Fruit fly (Drosophila melanogaster) whole organism, prepupa: ENCODE measurements around the gene Mp.

ENCODE experiments used
- Blimp-1 ChIP-seq: fragments of 200-800 bp; sonication (Bioruptor generic); optimal IDR thresholded peaks from 3 replicates; lab custom pipeline; 2017; ENCODE audit warnings: missing biosample characterization, missing genetic modification characterization, mild to moderate bottlenecking, moderate library complexity, missing genetic modification reagents
- CG10631 ChIP-seq: fragments of 200-800 bp; sonication (Bioruptor generic); optimal IDR thresholded peaks from 2 replicates; lab custom pipeline; 2016; ENCODE audit warnings: missing biosample characterization, missing genetic modification characterization
- CG10669 ChIP-seq: fragments of 200-800 bp; sonication (Bioruptor generic); optimal IDR thresholded peaks from 3 replicates; lab custom pipeline; 2018; ENCODE audit warnings: missing biosample characterization, mild to moderate bottlenecking, missing genetic modification characterization, moderate library complexity
- CG11294 ChIP-seq: fragments of 200-800 bp; sonication (Bioruptor generic); IDR thresholded peaks from 2 replicates; pipeline ENCODE4 v1.3.6; 2022; ENCODE audit warnings: missing biosample characterization, missing genetic modification characterization
- CG11762 ChIP-seq: fragments of 200-800 bp; sonication (Bioruptor generic); optimal IDR thresholded peaks from 3 replicates; lab custom pipeline; 2016; ENCODE audit warnings: missing biosample characterization, missing genetic modification characterization; ENCODE audit not compliant: insufficient read depth
- CG11902 ChIP-seq: fragments of 200-800 bp; sonication (Bioruptor generic); optimal IDR thresholded peaks from 3 replicates; lab custom pipeline; 2016; ENCODE audit warnings: missing biosample characterization, missing genetic modification characterization
- CG16779 ChIP-seq: fragments of 200-800 bp; sonication (Bioruptor generic); optimal IDR thresholded peaks from 3 replicates; lab custom pipeline; 2017; ENCODE audit warnings: missing biosample characterization, mild to moderate bottlenecking, missing genetic modification characterization
- CG3032 ChIP-seq: fragments of 200-800 bp; optimal IDR thresholded peaks from 2 replicates; lab custom pipeline; 2019; ENCODE audit warnings: missing biosample characterization, mild to moderate bottlenecking, missing genetic modification characterization, moderate library complexity
- CG31627 ChIP-seq: fragments of 200-800 bp; sonication (Bioruptor generic); optimal IDR thresholded peaks from 3 replicates; lab custom pipeline; 2016; ENCODE audit warnings: missing biosample characterization, missing genetic modification characterization
- CG32006 ChIP-seq: fragments of 200-800 bp; sonication (Bioruptor generic); optimal IDR thresholded peaks from 3 replicates; lab custom pipeline; 2017; ENCODE audit warnings: missing biosample characterization, mild to moderate bottlenecking, missing genetic modification characterization
- CG34406 ChIP-seq: fragments of 200-800 bp; sonication (Bioruptor generic); optimal IDR thresholded peaks from 3 replicates; lab custom pipeline; 2016; ENCODE audit warnings: missing biosample characterization, missing genetic modification characterization
- CG4318 ChIP-seq: fragments of 200-800 bp; sonication (Bioruptor generic); optimal IDR thresholded peaks from 3 replicates; lab custom pipeline; 2017; ENCODE audit warnings: missing biosample characterization, mild to moderate bottlenecking, missing genetic modification characterization
- CG6276 ChIP-seq: fragments of 200-800 bp; sonication (Bioruptor generic); optimal IDR thresholded peaks from 2 replicates; lab custom pipeline; 2017; ENCODE audit warnings: missing biosample characterization, mild to moderate bottlenecking, missing genetic modification characterization
- CG6792 ChIP-seq: fragments of 200-800 bp; sonication (Bioruptor generic); optimal IDR thresholded peaks from 3 replicates; lab custom pipeline; 2016; ENCODE audit warnings: missing biosample characterization, missing genetic modification characterization
- CG6854 ChIP-seq: fragments of 200-800 bp; sonication (Bioruptor generic); optimal IDR thresholded peaks from 2 replicates; lab custom pipeline; 2017; ENCODE audit warnings: missing biosample characterization, mild to moderate bottlenecking, missing genetic modification characterization
- CG7368 ChIP-seq: fragments of 200-800 bp; sonication (Bioruptor generic); optimal IDR thresholded peaks from 3 replicates; lab custom pipeline; 2016; ENCODE audit warnings: missing biosample characterization, missing genetic modification characterization
- CG8119 ChIP-seq: fragments of 200-800 bp; sonication (Bioruptor generic); IDR thresholded peaks from 3 replicates; pipeline ENCODE4 v1.3.6; 2022; ENCODE audit warnings: missing biosample characterization, missing genetic modification characterization
- CG8319 ChIP-seq: fragments of 200-800 bp; sonication (Bioruptor generic); optimal IDR thresholded peaks from 3 replicates; lab custom pipeline; 2016; ENCODE audit warnings: missing biosample characterization, missing genetic modification characterization
- CG9139 ChIP-seq: fragments of 200-800 bp; sonication (Bioruptor generic); optimal IDR thresholded peaks from 3 replicates; lab custom pipeline; 2017; ENCODE audit warnings: missing biosample characterization, mild to moderate bottlenecking, missing genetic modification characterization
- Eip78C ChIP-seq: fragments of 200-800 bp; sonication (Bioruptor generic); peaks from one replicate; lab custom pipeline; 2016; ENCODE audit warnings: missing biosample characterization, missing genetic modification characterization
- Eip93F ChIP-seq: fragments of 200-800 bp; sonication (Bioruptor generic); optimal IDR thresholded peaks from 2 replicates; lab custom pipeline; 2016; ENCODE audit warnings: missing biosample characterization, mild to moderate bottlenecking, missing genetic modification characterization
- Ets96B ChIP-seq: fragments of 200-800 bp; optimal IDR thresholded peaks from 2 replicates; lab custom pipeline; 2019; ENCODE audit warnings: missing biosample characterization, mild to moderate bottlenecking, missing genetic modification characterization, moderate library complexity
- Gug ChIP-seq: fragments of 200-800 bp; sonication (Bioruptor generic); IDR thresholded peaks from 2 replicates; pipeline ENCODE4 v1.3.6; 2022; ENCODE audit warnings: missing biosample characterization, missing genetic modification characterization
- Hr38 ChIP-seq: sonication (Bioruptor generic); optimal IDR thresholded peaks from 2 replicates; lab custom pipeline; 2016; ENCODE audit warnings: missing biosample characterization, missing genetic modification characterization
- Hr39 ChIP-seq: fragments of 200-800 bp; sonication (Bioruptor generic); optimal IDR thresholded peaks from 2 replicates; lab custom pipeline; 2016; ENCODE audit warnings: missing biosample characterization, missing genetic modification characterization
- Hr4 ChIP-seq: fragments of 200-800 bp; sonication (Bioruptor generic); optimal IDR thresholded peaks from 3 replicates; lab custom pipeline; 2016; ENCODE audit warnings: missing biosample characterization, missing genetic modification characterization
- Lpt ChIP-seq: fragments of 200-800 bp; sonication (Bioruptor generic); optimal IDR thresholded peaks from 3 replicates; lab custom pipeline; 2016; ENCODE audit warnings: missing biosample characterization, missing genetic modification characterization
- Met ChIP-seq: fragments of 200-800 bp; sonication (Bioruptor generic); optimal IDR thresholded peaks from 3 replicates; lab custom pipeline; 2016; ENCODE audit warnings: missing biosample characterization, missing genetic modification characterization
- Smox ChIP-seq: fragments of 200-800 bp; sonication (Bioruptor generic); optimal IDR thresholded peaks from 3 replicates; lab custom pipeline; 2016; ENCODE audit warnings: missing biosample characterization, missing genetic modification characterization
- Sox15 ChIP-seq: fragments of 200-800 bp; sonication (Bioruptor generic); optimal IDR thresholded peaks from 3 replicates; lab custom pipeline; 2016; ENCODE audit warnings: missing biosample characterization, missing genetic modification characterization
- achi ChIP-seq: fragments of 200-800 bp; sonication (Bioruptor generic); optimal IDR thresholded peaks from 3 replicates; lab custom pipeline; 2016; ENCODE audit warnings: missing biosample characterization, missing genetic modification characterization
- acj6 ChIP-seq: fragments of 200-800 bp; sonication (Bioruptor generic); optimal IDR thresholded peaks from 3 replicates; lab custom pipeline; 2016; ENCODE audit warnings: missing biosample characterization, missing genetic modification characterization
- cyc ChIP-seq: fragments of 200-800 bp; sonication (Bioruptor generic); optimal IDR thresholded peaks from 3 replicates; lab custom pipeline; 2016; ENCODE audit warnings: missing biosample characterization, missing genetic modification characterization
- dac ChIP-seq: fragments of 200-800 bp; sonication (Bioruptor generic); optimal IDR thresholded peaks from 2 replicates; lab custom pipeline; 2017; ENCODE audit warnings: missing biosample characterization, mild to moderate bottlenecking, missing genetic modification characterization
- dsx ChIP-seq: fragments of 200-800 bp; optimal IDR thresholded peaks from 3 replicates; lab custom pipeline; 2019; ENCODE audit warnings: missing biosample characterization, mild to moderate bottlenecking, missing genetic modification characterization, moderate library complexity; ENCODE audit not compliant: poor library complexity, severe bottlenecking
- eg ChIP-seq: fragments of 200-800 bp; sonication (Bioruptor generic); IDR thresholded peaks from 3 replicates; pipeline ENCODE4 v1.3.6; 2022; ENCODE audit warnings: missing biosample characterization, missing genetic modification characterization
- fd59A ChIP-seq: fragments of 200-800 bp; sonication (Bioruptor generic); optimal IDR thresholded peaks from 2 replicates; lab custom pipeline; 2017; ENCODE audit warnings: missing biosample characterization, mild to moderate bottlenecking, missing genetic modification characterization, missing genetic modification reagents
- fd85E ChIP-seq: fragments of 200-800 bp; sonication (Bioruptor generic); optimal IDR thresholded peaks from 3 replicates; lab custom pipeline; 2016; ENCODE audit warnings: missing biosample characterization, missing genetic modification characterization
- lz ChIP-seq: fragments of 200-800 bp; sonication (Bioruptor generic); optimal IDR thresholded peaks from 3 replicates; lab custom pipeline; 2016; ENCODE audit warnings: missing biosample characterization, missing genetic modification characterization
- net ChIP-seq: fragments of 200-800 bp; sonication (Bioruptor generic); optimal IDR thresholded peaks from 3 replicates; lab custom pipeline; 2016; ENCODE audit warnings: missing biosample characterization, missing genetic modification characterization
- salr ChIP-seq, 2 experiments: fragments of 200-800 bp; sonication (Bioruptor generic); optimal IDR thresholded peaks; 3 replicates each; lab custom pipeline; 2016 to 2018; ENCODE audit warnings: missing biosample characterization in 2 of 2, missing genetic modification characterization in 2 of 2, mild to moderate bottlenecking in 1 of 2
- spab ChIP-seq: fragments of 200-800 bp; sonication (Bioruptor generic); optimal IDR thresholded peaks from 2 replicates; lab custom pipeline; 2017; ENCODE audit warnings: missing biosample characterization, mild to moderate bottlenecking, missing genetic modification characterization, missing genetic modification reagents
- ss ChIP-seq, 2 experiments: fragments of 200-800 bp; sonication (Bioruptor generic); optimal IDR thresholded peaks; 2 replicates in 1 of 2; 3 replicates in 1 of 2; lab custom pipeline; 2017 to 2018; ENCODE audit warnings: mild to moderate bottlenecking in 2 of 2, missing biosample characterization in 2 of 2, missing genetic modification characterization in 2 of 2, moderate library complexity in 1 of 2
- topi ChIP-seq: fragments of 200-800 bp; sonication (Bioruptor generic); optimal IDR thresholded peaks from 3 replicates; lab custom pipeline; 2016; ENCODE audit warnings: missing biosample characterization, missing genetic modification characterization
- vri ChIP-seq: fragments of 200-800 bp; sonication (Bioruptor generic); optimal IDR thresholded peaks from 3 replicates; lab custom pipeline; 2016; ENCODE audit warnings: missing biosample characterization, mild to moderate bottlenecking, missing genetic modification characterization

Mp gene

dm6 chr3L:7087347-7087746, 88.7 kb downstream of the Mp start (continued):
- TF ChIP-seq CG32006 (peak; percentile 3), lz (GFP tag; lab: Kevin White, UChicago) (no peak), Eip78C (GFP tag; lab: Kevin White, UChicago) (peak; percentile 78), fd59A (peak; percentile 14), achi (GFP tag; lab: Kevin White, UChicago) (no peak), Gug (no peak), Hr4 (GFP tag; lab: Kevin White, UChicago) (peak; percentile 4), Hr38 (GFP tag; lab: Kevin White, UChicago) (no peak), CG10669 (GFP tag; lab: Kevin White, UChicago) (peak; percentile 44), dac (GFP tag; lab: Kevin White, UChicago) (no peak), CG16779 (tag; lab: Kevin White, UChicago) (no peak), CG34406 (no peak)

dm6 chr3L:7088687-7089086, 90.0 kb downstream of the Mp start, which contains the start of gene Cpr65Eb:
Gene Cpr65Eb, minus strand, starts transcription at chr3L:7088787.
- TF ChIP-seq CG6276 (GFP tag; lab: Kevin White, UChicago) (no peak), Hr39 (no peak), ss (GFP tag; optimal IDR thresholded peaks at IDR 0.05; lab: Kevin White, UChicago) (no peak), CG7368 (no peak), CG16779 (tag; lab: Kevin White, UChicago) (no peak), CG34406 (no peak), fd85E (no peak), lz (GFP tag; lab: Kevin White, UChicago) (no peak), net (GFP tag; lab: Kevin White, UChicago) (no peak), Met (GFP tag; lab: Kevin White, UChicago) (no peak), Hr38 (GFP tag; lab: Kevin White, UChicago) (no peak)

DNA sequence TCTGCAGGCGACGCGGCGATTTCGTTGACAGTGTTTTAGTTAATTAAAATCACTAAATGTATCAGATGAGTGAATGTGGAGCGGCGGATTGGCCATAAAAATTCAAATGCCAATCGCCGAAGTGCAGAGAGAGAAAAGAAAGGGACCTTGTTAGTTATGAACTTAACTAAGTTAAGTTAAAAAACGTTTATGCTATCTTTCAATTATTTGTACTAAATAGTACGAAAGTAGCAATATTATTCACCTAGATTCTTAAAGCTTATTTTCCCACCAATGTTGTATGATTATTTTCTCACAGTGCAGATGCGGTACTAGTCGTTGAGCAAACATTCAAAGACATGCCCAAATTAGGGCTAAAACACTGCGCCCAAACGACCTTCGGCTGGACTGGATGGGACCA, 92.1 kb downstream of the Mp start:
- peak; percentile 60 for TF ChIP-seq CG8319 (GFP tag; lab: Kevin White, UChicago)
- peak; percentile 17 for TF ChIP-seq cyc (GFP tag; lab: Kevin White, UChicago)
- peak; percentile 43 for TF ChIP-seq CG3032 (tag; lab: Kevin White, UChicago)
- TF ChIP-seq lz (GFP tag; lab: Kevin White, UChicago) = no peak
- no peak for TF ChIP-seq CG6854 (GFP tag; lab: Kevin White, UChicago)
- TF ChIP-seq CG34406 = peak; percentile 24
- TF ChIP-seq dsx (GFP tag; lab: Kevin White, UChicago) = no peak
- peak; percentile 13 for TF ChIP-seq net (GFP tag; lab: Kevin White, UChicago)
- no peak for TF ChIP-seq fd59A
- peak; percentile 26 for TF ChIP-seq topi
- TF ChIP-seq CG11294 = no peak
- no peak for TF ChIP-seq Sox15 (GFP tag; lab: Kevin White, UChicago)
- peak; percentile 79 for TF ChIP-seq Eip78C (GFP tag; lab: Kevin White, UChicago)
- no peak for TF ChIP-seq CG4318 (GFP tag; lab: Kevin White, UChicago)
- TF ChIP-seq salr (GFP tag; optimal IDR thresholded peaks at IDR 0.05; lab: Kevin White, UChicago) = no peak
- peak; percentile 39 for TF ChIP-seq Ets96B
- TF ChIP-seq CG10631 (GFP tag; lab: Kevin White, UChicago) = peak; percentile 31
- peak; percentile 44 for TF ChIP-seq CG10669 (GFP tag; lab: Kevin White, UChicago)
- no peak for TF ChIP-seq Eip93F (GFP tag; lab: Kevin White, UChicago)
- no peak for TF ChIP-seq CG8119 (GFP tag; lab: Robert Waterston, UW)
- no peak for TF ChIP-seq Gug
- no peak for TF ChIP-seq CG31627 (GFP tag; lab: Kevin White, UChicago)
- peak; percentile 43 for TF ChIP-seq CG11762 (GFP tag; lab: Kevin White, UChicago)
- TF ChIP-seq eg (GFP tag; lab: Robert Waterston, UW) = peak; percentile 56; the same call in 1 of the 3 replicates
- TF ChIP-seq CG6276 (GFP tag; lab: Kevin White, UChicago) = no peak
- TF ChIP-seq Lpt (GFP tag; lab: Kevin White, UChicago) = no peak
- TF ChIP-seq Blimp-1 (GFP tag; lab: Kevin White, UChicago) = no peak
- no peak for TF ChIP-seq ss (GFP tag; optimal IDR thresholded peaks at IDR 0.05; lab: Kevin White, UChicago)
- TF ChIP-seq vri = no peak
- TF ChIP-seq Met (GFP tag; lab: Kevin White, UChicago) = peak; percentile 3
- peak; percentile 64 for TF ChIP-seq CG7368
- peak; percentile 34 for TF ChIP-seq CG6792 (GFP tag; lab: Kevin White, UChicago)
- peak; percentile 39 for TF ChIP-seq achi (GFP tag; lab: Kevin White, UChicago)
- TF ChIP-seq Hr4 (GFP tag; lab: Kevin White, UChicago) = peak; percentile 20
- no peak for TF ChIP-seq Smox (GFP tag; lab: Kevin White, UChicago)
- no peak for TF ChIP-seq CG9139 (GFP tag; lab: Kevin White, UChicago)
- peak; percentile 14 for TF ChIP-seq CG11902 (GFP tag; lab: Kevin White, UChicago)
- TF ChIP-seq spab (GFP tag; lab: Kevin White, UChicago) = peak; percentile 32
- TF ChIP-seq acj6 (GFP tag; lab: Kevin White, UChicago) = peak; percentile 43
- no peak for TF ChIP-seq fd85E
